Fruit fly (Drosophila melanogaster) S2 (cell line): ENCODE results near the gene CG33796.

ENCODE experiments used
- CG8478 ChIP-seq: fragments of >200 bp; optimal IDR thresholded peaks from 2 replicates; lab custom pipeline; 2018
- CTCF ChIP-seq, 2 experiments: fragments of >200 bp; optimal IDR thresholded peaks; 2 replicates each; lab custom pipeline; 2018

dm6 chr3L:16158322-16158721 is 11.6 kb downstream of the CG33796 start:
- TF ChIP-seq CTCF (optimal IDR thresholded peaks at IDR 0.05; lab: Kevin White, UChicago) (no peak), CG8478 (lab: Kevin White, UChicago) (no peak)
